Worm (Caenorhabditis elegans) whole organism, young adult: ENCODE measurements around the gene fzr-1.

Experiments used
- F10E7.11 ChIP-seq: sonication (generic microtip); optimal IDR thresholded peaks from 2 replicates; lab custom pipeline; 2017; ENCODE audit warnings: mild to moderate bottlenecking, missing genetic modification characterization, moderate library complexity, missing compliant biosample characterization
- F52B5.7 ChIP-seq: sonication (generic microtip); optimal IDR thresholded peaks from 2 replicates; lab custom pipeline; 2016; ENCODE audit warnings: mild to moderate bottlenecking, missing genetic modification characterization, missing compliant biosample characterization
- F57C9.4 ChIP-seq: sonication (generic microtip); optimal IDR thresholded peaks from 2 replicates; lab custom pipeline; 2017; ENCODE audit warnings: mild to moderate bottlenecking, missing genetic modification characterization, missing compliant biosample characterization
- T26A5.8 ChIP-seq: sonication (generic microtip); optimal IDR thresholded peaks from 2 replicates; lab custom pipeline; 2016; ENCODE audit warnings: missing genetic modification characterization, missing compliant biosample characterization
- Y67H2A.10 ChIP-seq: fragments of 200-800 bp; sonication (Bioruptor generic); conservative IDR thresholded peaks from 2 replicates; pipeline ENCODE4 v1.3.6; 2022; ENCODE audit warnings: missing genetic modification reagents, missing genetic modification characterization, missing compliant biosample characterization
- Y95B8A.8 ChIP-seq: fragments of 200-800 bp; sonication (Bioruptor generic); IDR thresholded peaks from 2 replicates; pipeline ENCODE4 v1.3.6; 2022; ENCODE audit warnings: missing genetic modification reagents, missing genetic modification characterization, missing compliant biosample characterization
- bed-1 ChIP-seq: fragments of 200-800 bp; sonication (Bioruptor generic); IDR thresholded peaks from 2 replicates; pipeline ENCODE4 v1.3.6; 2022; ENCODE audit warnings: missing genetic modification reagents, missing genetic modification characterization, missing compliant biosample characterization
- chd-7 ChIP-seq: sonication (generic microtip); optimal IDR thresholded peaks from 2 replicates; lab custom pipeline; 2016; ENCODE audit warnings: mild to moderate bottlenecking, missing genetic modification characterization, moderate library complexity, missing compliant biosample characterization
- dox-1 ChIP-seq: fragments of 200-800 bp; sonication (Bioruptor generic); IDR thresholded peaks from 2 replicates; pipeline ENCODE4 v1.3.6; 2022; ENCODE audit warnings: missing genetic modification reagents, missing genetic modification characterization, missing compliant biosample characterization
- egl-44 ChIP-seq: fragments of 200-800 bp; sonication (Bioruptor generic); IDR thresholded peaks from 2 replicates; pipeline ENCODE4 v1.3.6; 2022; ENCODE audit warnings: missing genetic modification reagents, missing genetic modification characterization, missing compliant biosample characterization
- egrh-3 ChIP-seq: fragments of 200-800 bp; sonication (Bioruptor generic); IDR thresholded peaks from 2 replicates; pipeline ENCODE4 v1.3.6; 2022; ENCODE audit warnings: missing genetic modification reagents, missing genetic modification characterization, missing compliant biosample characterization
- hmg-1.2 ChIP-seq: fragments of 200-800 bp; sonication (Bioruptor generic); IDR thresholded peaks from 2 replicates; pipeline ENCODE4 v1.3.6; 2022; ENCODE audit warnings: missing genetic modification reagents, missing genetic modification characterization, missing compliant biosample characterization
- hrde-1 ChIP-seq: sonication (generic microtip); optimal IDR thresholded peaks from 2 replicates; lab custom pipeline; 2016; ENCODE audit warnings: missing genetic modification characterization, mild to moderate bottlenecking, missing compliant biosample characterization, moderate library complexity, missing genotype, missing genetic modification reagents, borderline replicate concordance
- lag-1 ChIP-seq: fragments of 200-800 bp; sonication (Bioruptor generic); IDR thresholded peaks from 2 replicates; pipeline ENCODE4 v1.3.6; 2022; ENCODE audit warnings: missing genetic modification reagents, missing genetic modification characterization, missing compliant biosample characterization
- let-526 ChIP-seq: fragments of 200-800 bp; sonication (Bioruptor generic); IDR thresholded peaks from 2 replicates; pipeline ENCODE4 v1.3.6; 2022; ENCODE audit warnings: missing genetic modification reagents, missing genetic modification characterization, missing compliant biosample characterization
- let-607 ChIP-seq, 2 experiments: fragments of 200-800 bp in 1 of 2; sonication (Bioruptor generic) in 1 of 2; sonication (generic microtip) in 1 of 2; optimal IDR thresholded peaks; 2 replicates each; lab custom pipeline; 2016 to 2018; ENCODE audit warnings: mild to moderate bottlenecking in 2 of 2, missing compliant biosample characterization in 2 of 2, missing genetic modification characterization in 2 of 2, moderate library complexity in 2 of 2, missing genotype in 1 of 2
- lin-26 ChIP-seq: fragments of 200-800 bp; sonication (Bioruptor generic); IDR thresholded peaks from 2 replicates; pipeline ENCODE4 v1.3.6; 2022; ENCODE audit warnings: missing genetic modification reagents, missing genetic modification characterization, missing compliant biosample characterization
- lin-40 ChIP-seq: sonication (generic microtip); optimal IDR thresholded peaks from 2 replicates; lab custom pipeline; 2016; ENCODE audit warnings: missing genetic modification characterization, mild to moderate bottlenecking, missing compliant biosample characterization, missing genotype, missing genetic modification reagents
- madf-10 ChIP-seq: sonication (generic microtip); optimal IDR thresholded peaks from 2 replicates; lab custom pipeline; 2016; ENCODE audit warnings: mild to moderate bottlenecking, missing genetic modification characterization, missing compliant biosample characterization
- madf-6 ChIP-seq: fragments of 200-800 bp; sonication (Bioruptor generic); IDR thresholded peaks from 2 replicates; pipeline ENCODE4 v1.3.6; 2022; ENCODE audit warnings: missing genetic modification reagents, missing genetic modification characterization, missing compliant biosample characterization
- madf-8 ChIP-seq: fragments of 200-800 bp; sonication (Bioruptor generic); conservative IDR thresholded peaks from 2 replicates; pipeline ENCODE4 v1.3.6; 2022; ENCODE audit warnings: missing genetic modification reagents, missing genetic modification characterization, missing compliant biosample characterization
- mxl-1 ChIP-seq: sonication (generic microtip); optimal IDR thresholded peaks from 2 replicates; lab custom pipeline; 2016; ENCODE audit warnings: missing genetic modification characterization, missing compliant biosample characterization
- nhr-120 ChIP-seq: fragments of 200-800 bp; sonication (Bioruptor generic); IDR thresholded peaks from 2 replicates; pipeline ENCODE4 v1.3.6; 2022; ENCODE audit warnings: missing genetic modification characterization, missing compliant biosample characterization
- nhr-80 ChIP-seq: sonication (generic microtip); optimal IDR thresholded peaks from 2 replicates; lab custom pipeline; 2016; ENCODE audit warnings: missing genetic modification characterization, missing compliant biosample characterization
- sdz-38 ChIP-seq: sonication (generic microtip); optimal IDR thresholded peaks from 2 replicates; lab custom pipeline; 2016; ENCODE audit warnings: missing genotype, missing genetic modification characterization, missing compliant biosample characterization
- snpc-1.1 ChIP-seq: sonication (generic microtip); optimal IDR thresholded peaks from 2 replicates; lab custom pipeline; 2017; ENCODE audit warnings: missing genetic modification characterization, mild to moderate bottlenecking, missing compliant biosample characterization, antibody characterized with exemption, moderate library complexity, missing genotype, missing genetic modification reagents; ENCODE audit not compliant: insufficient read depth
- snpc-1.3 ChIP-seq: sonication (generic microtip); optimal IDR thresholded peaks from 2 replicates; lab custom pipeline; 2017; ENCODE audit warnings: missing genetic modification characterization, mild to moderate bottlenecking, missing compliant biosample characterization, antibody characterized with exemption, moderate library complexity, missing genotype, missing genetic modification reagents; ENCODE audit not compliant: insufficient read depth
- zim-3 ChIP-seq: sonication (generic microtip); optimal IDR thresholded peaks from 2 replicates; lab custom pipeline; 2017; ENCODE audit warnings: mild to moderate bottlenecking, missing genetic modification characterization, moderate library complexity, missing compliant biosample characterization
- ztf-26 ChIP-seq: sonication (generic microtip); optimal IDR thresholded peaks from 2 replicates; lab custom pipeline; 2017; ENCODE audit warnings: missing genetic modification characterization, missing compliant biosample characterization
- ztf-3 ChIP-seq: fragments of 200-800 bp; sonication (Bioruptor generic); optimal IDR thresholded peaks from 2 replicates; lab custom pipeline; 2018; ENCODE audit warnings: mild to moderate bottlenecking, missing genetic modification characterization, missing compliant biosample characterization
- ztf-6 ChIP-seq: fragments of 200-800 bp; sonication (Bioruptor generic); IDR thresholded peaks from 2 replicates; pipeline ENCODE4 v1.3.6; 2022; ENCODE audit warnings: missing genetic modification reagents, missing genetic modification characterization, missing compliant biosample characterization

fzr-1 gene

DNA sequence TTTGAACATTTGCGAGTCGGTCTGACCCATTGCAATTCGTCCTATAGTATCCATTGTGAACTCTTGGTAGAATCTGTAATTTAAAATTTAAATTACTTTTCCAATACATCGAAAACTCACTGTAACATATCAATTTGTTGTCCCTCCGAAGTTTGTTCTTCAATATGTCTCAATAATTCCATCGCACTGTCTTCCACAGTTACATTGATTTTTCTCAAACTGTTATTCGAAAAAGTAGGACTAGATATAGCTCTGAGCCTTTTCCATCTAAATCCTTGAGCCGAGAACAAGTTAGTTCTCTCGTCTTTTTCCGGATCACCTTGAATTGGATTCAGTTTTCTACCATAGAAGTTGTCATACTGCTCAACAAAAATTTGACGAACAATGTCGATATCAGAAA lies 17.9 kb upstream of the fzr-1 start:
- TF ChIP-seq nhr-120 (no peak), F57C9.4 (tag; lab: Kevin White, UChicago) (no peak), sdz-38 (tag; lab: Kevin White, UChicago) (no peak), mxl-1 (no peak), zim-3 (tag; lab: Kevin White, UChicago) (no peak), egrh-3 (GFP tag; lab: Robert Waterston, UW) (no peak), chd-7 (tag; lab: Kevin White, UChicago) (no peak), ztf-6 (GFP tag; lab: Robert Waterston, UW) (no peak), T26A5.8 (tag; lab: Kevin White, UChicago) (no peak), F52B5.7 (tag; lab: Kevin White, UChicago) (no peak), let-526 (GFP tag; lab: Robert Waterston, UW) (no peak), madf-8 (GFP tag; lab: Robert Waterston, UW) (no peak), egl-44 (GFP tag; lab: Robert Waterston, UW) (no peak), F10E7.11 (no peak)
- TF ChIP-seq, all 124 proteins: peak for 0

- TF ChIP-seq chd-7 (tag; lab: Kevin White, UChicago) (no peak), ztf-3 (no peak), lin-26 (GFP tag; lab: Robert Waterston, UW) (no peak), ztf-26 (tag; lab: Kevin White, UChicago) (no peak), lag-1 (GFP tag; lab: Robert Waterston, UW) (no peak), nhr-80 (tag; lab: Kevin White, UChicago) (peak; percentile 56)
Observed at ce11 chrII:9660379-9660778, 16.1 kb upstream of the fzr-1 start, which contains the start of gene ZK1320.3. ZK1320.3 (minus strand) TSS chrII:9660419.

- TF ChIP-seq bed-1: no peak
- peak; percentile 48 for TF ChIP-seq nhr-80 (tag; lab: Kevin White, UChicago)
- no peak for TF ChIP-seq madf-10 (tag; lab: Kevin White, UChicago)
- TF ChIP-seq let-607 (tag; optimal IDR thresholded peaks at IDR 0.05; lab: Kevin White, UChicago): peak in 1 of 2 experiments; percentile 7
Observed at ce11 chrII:9658915-9659314, 14.6 kb upstream of the fzr-1 start, which contains the start of gene ZK1320.2. ZK1320.2 (minus strand) TSS chrII:9659002.

DNA sequence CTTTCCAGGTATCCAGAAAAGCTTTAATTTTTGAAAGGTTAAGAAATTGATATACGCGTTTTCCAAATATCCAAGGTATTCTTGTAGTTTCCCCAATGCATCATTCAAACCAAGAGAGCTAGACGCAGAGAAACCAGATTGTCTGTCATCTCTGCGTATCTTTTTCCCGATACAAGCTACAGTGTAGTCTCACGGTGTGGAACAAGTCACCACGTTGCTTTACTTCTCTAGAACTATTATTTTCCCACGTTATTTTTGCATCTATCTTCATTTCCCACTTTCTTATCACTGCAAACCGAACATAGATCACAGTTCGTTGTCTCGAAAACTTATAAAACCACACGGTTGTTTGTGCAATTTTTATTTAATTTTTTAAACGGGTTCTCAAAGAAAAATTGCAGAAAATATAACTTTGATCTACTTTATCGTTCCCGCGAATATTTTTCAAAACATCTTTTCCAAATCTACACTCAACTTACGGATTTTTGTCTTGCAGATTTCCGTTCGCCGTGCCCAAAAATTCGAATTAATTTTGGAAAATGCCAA lies 12.0 kb upstream of the fzr-1 start, which contains the start of gene gstk-1:
gstk-1 (plus strand) TSS at position 496 of the 546 bp plus-strand sequence.
- TF ChIP-seq lin-40 (tag; lab: Kevin White, UChicago) (peak; percentile 17), hmg-1.2 (GFP tag; lab: Robert Waterston, UW) (peak; percentile 26; the same call in 1 of the 2 replicates), nhr-80 (tag; lab: Kevin White, UChicago) (peak; percentile 53), madf-6 (GFP tag; lab: Robert Waterston, UW) (no peak)

- no peak for TF ChIP-seq dox-1 (GFP tag; lab: Robert Waterston, UW)
- no peak for TF ChIP-seq Y67H2A.10 (GFP tag; lab: Robert Waterston, UW)
- no peak for TF ChIP-seq hrde-1
- TF ChIP-seq mxl-1: no peak
- TF ChIP-seq snpc-1.1: no peak
- TF ChIP-seq snpc-1.3 (tag; lab: Kevin White, UChicago): no peak
- no peak for TF ChIP-seq Y95B8A.8 (GFP tag; lab: Robert Waterston, UW)
- no peak for TF ChIP-seq ztf-3
- no peak for TF ChIP-seq hmg-1.2 (GFP tag; lab: Robert Waterston, UW)
Observed at ce11 chrII:9655530-9656139, 11.4 kb upstream of the fzr-1 start, which contains the start of gene ZK1307.1. ZK1307.1 (minus strand) TSS chrII:9655580.
